Worm (Caenorhabditis elegans): ENCODE results near the gene pie-1.
A peak's percentile ranks its signal among the peaks of the same experiment; 100 is the strongest.

The pie-1 gene

ce11 chrIII:12470589-12470988, 43.9 kb downstream of the pie-1 start:
- TF ChIP-seq zag-1 (tag; optimal IDR thresholded peaks at IDR 0.05), result no peak
- TF ChIP-seq tbx-2 (tag; optimal IDR thresholded peaks at IDR 0.05), result no peak
- no peak for TF ChIP-seq unc-62 (GFP tag; optimal IDR thresholded peaks at IDR 0.05)
- TF ChIP-seq lin-15B (tag; optimal IDR thresholded peaks at IDR 0.05), result no peak
- TF ChIP-seq nfya-1 (tag; optimal IDR thresholded peaks at IDR 0.05; ENCODE audit: insufficient read depth), result no peak

- TF ChIP-seq nfya-1 (tag; optimal IDR thresholded peaks at IDR 0.05; ENCODE audit: insufficient read depth), result peak; percentile 71
- no peak for TF ChIP-seq fkh-2 (tag; optimal IDR thresholded peaks at IDR 0.05)
- peak; percentile 88 for TF ChIP-seq ceh-28 (tag; optimal IDR thresholded peaks at IDR 0.05)
- peak; percentile 67 for TF ChIP-seq hmg-11 (tag; optimal IDR thresholded peaks at IDR 0.05)
- TF ChIP-seq daf-12 (tag; optimal IDR thresholded peaks at IDR 0.05), result no peak
- peak; percentile 19 for TF ChIP-seq elt-2 (tag; optimal IDR thresholded peaks at IDR 0.05)
- TF ChIP-seq fkh-10 (GFP tag; optimal IDR thresholded peaks at IDR 0.05), result peak; percentile 53
- no peak for TF ChIP-seq nhr-67 (tag; optimal IDR thresholded peaks at IDR 0.05)
- TF ChIP-seq lin-15B (tag; optimal IDR thresholded peaks at IDR 0.05), result peak; percentile 25
Observed at ce11 chrIII:12472497-12472896, 45.8 kb downstream of the pie-1 start, which contains the start of gene cccp-1. Gene cccp-1 (plus strand): TSS chrIII:12472873.
